Fruit fly (Drosophila melanogaster) whole organism, adult: ENCODE data around the gene Rnb.

Experiments used
- CG11617 ChIP-seq: fragments of 200-800 bp; sonication (Bioruptor generic); optimal IDR thresholded peaks from 2 replicates; lab custom pipeline; 2017; ENCODE audit warnings: mild to moderate bottlenecking, missing biosample characterization, missing genetic modification reagents, missing genetic modification characterization
- CG12768 ChIP-seq: fragments of 200-800 bp; sonication (Bioruptor generic); optimal IDR thresholded peaks from 2 replicates; lab custom pipeline; 2017; ENCODE audit warnings: missing biosample characterization, missing genetic modification characterization, mild to moderate bottlenecking, moderate library complexity, missing genetic modification reagents
- CG14711 ChIP-seq: fragments of 200-800 bp; sonication (Bioruptor generic); optimal IDR thresholded peaks from 2 replicates; lab custom pipeline; 2018; ENCODE audit warnings: missing biosample characterization, mild to moderate bottlenecking, missing genetic modification characterization, moderate library complexity
- CG1620 ChIP-seq: fragments of 200-800 bp; sonication (Bioruptor generic); optimal IDR thresholded peaks from 2 replicates; lab custom pipeline; 2016; ENCODE audit warnings: missing biosample characterization, missing genetic modification characterization
- CG33017 ChIP-seq: fragments of 200-800 bp; sonication (Bioruptor generic); optimal IDR thresholded peaks from 2 replicates; lab custom pipeline; 2018; ENCODE audit warnings: missing biosample characterization, mild to moderate bottlenecking, missing genetic modification characterization, moderate library complexity
- CG5204 ChIP-seq: fragments of 200-800 bp; sonication (Bioruptor generic); optimal IDR thresholded peaks from 2 replicates; lab custom pipeline; 2016; ENCODE audit warnings: missing biosample characterization, missing genetic modification characterization
- CG7045 ChIP-seq: fragments of 200-800 bp; sonication (Bioruptor generic); optimal IDR thresholded peaks from 2 replicates; lab custom pipeline; 2017; ENCODE audit warnings: missing biosample characterization, mild to moderate bottlenecking, missing genetic modification characterization
- CG7101 ChIP-seq: fragments of 200-800 bp; sonication (Bioruptor generic); optimal IDR thresholded peaks from 2 replicates; lab custom pipeline; 2018; ENCODE audit warnings: missing biosample characterization, mild to moderate bottlenecking, missing genetic modification characterization, moderate library complexity
- Clk ChIP-seq: fragments of 200-800 bp; sonication (Bioruptor generic); optimal IDR thresholded peaks from 2 replicates; lab custom pipeline; 2017; ENCODE audit warnings: missing biosample characterization, missing genetic modification characterization
- Crg-1 ChIP-seq: fragments of 200-800 bp; sonication (Bioruptor generic); optimal IDR thresholded peaks from 2 replicates; lab custom pipeline; 2016; ENCODE audit warnings: missing biosample characterization, missing genetic modification characterization
- Hr96 ChIP-seq: fragments of 200-800 bp; sonication (Bioruptor generic); optimal IDR thresholded peaks from 2 replicates; lab custom pipeline; 2016; ENCODE audit warnings: missing biosample characterization, missing genetic modification characterization
- Mnt ChIP-seq: fragments of 200-800 bp; sonication (Bioruptor generic); optimal IDR thresholded peaks from 2 replicates; lab custom pipeline; 2016; ENCODE audit warnings: missing biosample characterization, mild to moderate bottlenecking, missing genetic modification characterization
- bab1 ChIP-seq: fragments of 200-800 bp; sonication (Bioruptor generic); optimal IDR thresholded peaks from 3 replicates; lab custom pipeline; 2019; ENCODE audit warnings: missing biosample characterization, mild to moderate bottlenecking, missing genetic modification characterization, moderate library complexity
- cic ChIP-seq: fragments of 200-800 bp; sonication (Bioruptor generic); optimal IDR thresholded peaks from 2 replicates; lab custom pipeline; 2017; ENCODE audit warnings: missing biosample characterization, mild to moderate bottlenecking, missing genetic modification characterization, moderate library complexity
- cnc ChIP-seq, 2 experiments: fragments of >200 bp; optimal IDR thresholded peaks; 2 replicates each; lab custom pipeline; 2017
- kay ChIP-seq: fragments of 200-800 bp; sonication (Bioruptor generic); peaks from one replicate; lab custom pipeline; 2016; ENCODE audit warnings: missing biosample characterization, missing genetic modification characterization, borderline replicate concordance
- ovo ChIP-seq: fragments of 200-800 bp; sonication (Bioruptor generic); optimal IDR thresholded peaks from 2 replicates; lab custom pipeline; 2016; ENCODE audit warnings: missing biosample characterization, missing genetic modification characterization
- pad ChIP-seq: fragments of 200-800 bp; sonication (Bioruptor generic); optimal IDR thresholded peaks from 3 replicates; lab custom pipeline; 2017; ENCODE audit warnings: missing biosample characterization, missing genetic modification characterization, mild to moderate bottlenecking, moderate library complexity, missing genetic modification reagents
- tj ChIP-seq: fragments of 200-800 bp; sonication (Bioruptor generic); optimal IDR thresholded peaks from 3 replicates; lab custom pipeline; 2017; ENCODE audit warnings: missing biosample characterization, mild to moderate bottlenecking, missing genetic modification characterization, moderate library complexity
- toe ChIP-seq: fragments of 200-800 bp; sonication (Bioruptor generic); optimal IDR thresholded peaks from 2 replicates; lab custom pipeline; 2016; ENCODE audit warnings: missing biosample characterization, missing genetic modification characterization

The Rnb gene

dm6 chr3R:29818434-29819268, 19.5 kb upstream of the Rnb start, which contains the start of gene neo:
Gene neo, plus strand, starts transcription at chr3R:29819131.
- TF ChIP-seq cnc (optimal IDR thresholded peaks at IDR 0.05; lab: Kevin White, UChicago), result no peak
- no peak for TF ChIP-seq Crg-1 (GFP tag; lab: Kevin White, UChicago)
- TF ChIP-seq Mnt, result no peak
- no peak for TF ChIP-seq CG12768 (GFP tag; lab: Kevin White, UChicago)
- TF ChIP-seq Clk (GFP tag; lab: Kevin White, UChicago), result no peak
- TF ChIP-seq pad, result no peak
- no peak for TF ChIP-seq toe (GFP tag; lab: Kevin White, UChicago)
- TF ChIP-seq CG1620 (GFP tag; lab: Kevin White, UChicago), result no peak
- no peak for TF ChIP-seq ovo (GFP tag; lab: Kevin White, UChicago)
- no peak for TF ChIP-seq kay
- TF ChIP-seq CG5204, result no peak
- TF ChIP-seq CG11617, result no peak
- no peak for TF ChIP-seq bab1 (GFP tag; lab: Kevin White, UChicago)
- no peak for TF ChIP-seq CG7101 (tag; lab: Kevin White, UChicago)
- no peak for TF ChIP-seq cic (GFP tag; lab: Kevin White, UChicago)
- no peak for TF ChIP-seq CG7045 (GFP tag; lab: Kevin White, UChicago)
- no peak for TF ChIP-seq CG33017 (tag; lab: Kevin White, UChicago)
- TF ChIP-seq Hr96 (GFP tag; lab: Kevin White, UChicago), result no peak
- TF ChIP-seq CG14711 (tag; lab: Kevin White, UChicago), result no peak
- no peak for TF ChIP-seq tj (GFP tag; lab: Kevin White, UChicago)

- no peak for TF ChIP-seq cic (GFP tag; lab: Kevin White, UChicago)
Measured at dm6 chr3R:29817664-29818063, 18.5 kb upstream of the Rnb start, which contains the start of gene CG7829. Gene CG7829, minus strand, starts transcription at chr3R:29817764.

- TF ChIP-seq bab1 (GFP tag; lab: Kevin White, UChicago), result no peak
- no peak for TF ChIP-seq CG11617
- no peak for TF ChIP-seq cnc (optimal IDR thresholded peaks at IDR 0.05; lab: Kevin White, UChicago)
- no peak for TF ChIP-seq cic (GFP tag; lab: Kevin White, UChicago)
Measured at dm6 chr3R:29816266-29816665, 17.1 kb upstream of the Rnb start, which contains the start of gene Vps16B. Gene Vps16B, minus strand, starts transcription at chr3R:29816451.

dm6 chr3R:29806682-29807393, 7.7 kb upstream of the Rnb start, which contains the start of the genes ca and ncd:
Gene ca, plus strand, starts transcription at chr3R:29806811.
Gene ncd, minus strand, starts transcription at chr3R:29807127.
- no peak for TF ChIP-seq cic (GFP tag; lab: Kevin White, UChicago)
- TF ChIP-seq CG5204, result no peak
- peak; percentile 1 for TF ChIP-seq Mnt
- TF ChIP-seq kay, result no peak
- TF ChIP-seq CG7045 (GFP tag; lab: Kevin White, UChicago), result no peak
- TF ChIP-seq CG7101 (tag; lab: Kevin White, UChicago), result no peak
- no peak for TF ChIP-seq cnc (optimal IDR thresholded peaks at IDR 0.05; lab: Kevin White, UChicago)
- TF ChIP-seq CG33017 (tag; lab: Kevin White, UChicago), result no peak
- no peak for TF ChIP-seq tj (GFP tag; lab: Kevin White, UChicago)
- TF ChIP-seq CG12768 (GFP tag; lab: Kevin White, UChicago), result no peak
- TF ChIP-seq CG11617, result peak; percentile 49
- TF ChIP-seq bab1 (GFP tag; lab: Kevin White, UChicago), result peak; percentile 32
- TF ChIP-seq ovo (GFP tag; lab: Kevin White, UChicago), result no peak
- no peak for TF ChIP-seq CG1620 (GFP tag; lab: Kevin White, UChicago)
- TF ChIP-seq Clk (GFP tag; lab: Kevin White, UChicago), result no peak
- TF ChIP-seq toe (GFP tag; lab: Kevin White, UChicago), result no peak
- TF ChIP-seq Hr96 (GFP tag; lab: Kevin White, UChicago), result no peak
- no peak for TF ChIP-seq Crg-1 (GFP tag; lab: Kevin White, UChicago)
- TF ChIP-seq CG14711 (tag; lab: Kevin White, UChicago), result no peak
- TF ChIP-seq pad, result no peak

dm6 chr3R:29802753-29803313, 3.7 kb upstream of the Rnb start, which contains the start of the genes Etfb and CG7789:
Gene Etfb, minus strand, starts transcription at chr3R:29802945.
Gene CG7789, plus strand, starts transcription at chr3R:29803196.
- TF ChIP-seq bab1 (GFP tag; lab: Kevin White, UChicago) (peak; percentile 86), Hr96 (GFP tag; lab: Kevin White, UChicago) (peak; percentile 97), Clk (GFP tag; lab: Kevin White, UChicago) (peak; percentile 91), pad (peak; percentile 53), CG7101 (tag; lab: Kevin White, UChicago) (peak; percentile 88), Crg-1 (GFP tag; lab: Kevin White, UChicago) (peak; percentile 91), CG12768 (GFP tag; lab: Kevin White, UChicago) (peak; percentile 98), CG14711 (tag; lab: Kevin White, UChicago) (peak; percentile 53), cnc (optimal IDR thresholded peaks at IDR 0.05; lab: Kevin White, UChicago) (no peak), tj (GFP tag; lab: Kevin White, UChicago) (peak; percentile 88), cic (GFP tag; lab: Kevin White, UChicago) (peak; percentile 72), CG11617 (peak; percentile 95), CG33017 (tag; lab: Kevin White, UChicago) (peak; percentile 80), kay (no peak), CG7045 (GFP tag; lab: Kevin White, UChicago) (peak; percentile 90), CG1620 (GFP tag; lab: Kevin White, UChicago) (peak; percentile 92), ovo (GFP tag; lab: Kevin White, UChicago) (peak; percentile 89), CG5204 (no peak), toe (GFP tag; lab: Kevin White, UChicago) (peak; percentile 99), Mnt (peak; percentile 89)
